Fruit fly (Drosophila melanogaster): Measurements from ENCODE around the gene noc.

noc gene

dm6 chr2L:14501132-14501954 is 10.7 kb downstream of the noc start:
- no peak for TF ChIP-seq CG9948 (tag; optimal IDR thresholded peaks at IDR 0.05)
- TF ChIP-seq CG32121 (GFP tag; IDR thresholded peaks at IDR 0.05), result no peak
- TF ChIP-seq CG4496 (GFP tag; IDR thresholded peaks at IDR 0.05), result no peak
- no peak for TF ChIP-seq Pif1A (GFP tag; optimal IDR thresholded peaks at IDR 0.05)
- no peak for TF ChIP-seq D1 (tag; optimal IDR thresholded peaks at IDR 0.05)
- no peak for TF ChIP-seq CG34367 (tag; optimal IDR thresholded peaks at IDR 0.05)
- TF ChIP-seq CG14655 (GFP tag; optimal IDR thresholded peaks at IDR 0.05), result no peak
- TF ChIP-seq Pif1B (GFP tag; optimal IDR thresholded peaks at IDR 0.05), result no peak
- no peak for TF ChIP-seq gl (tag; optimal IDR thresholded peaks at IDR 0.05)
- TF ChIP-seq rn (GFP tag; IDR thresholded peaks at IDR 0.05), result no peak
- no peak for TF ChIP-seq CG15710 (tag; optimal IDR thresholded peaks at IDR 0.05)
- no peak for TF ChIP-seq Snoo (tag; optimal IDR thresholded peaks at IDR 0.05)

dm6 chr2L:14502578-14503426 is 12.1 kb downstream of the noc start:
- peak; percentile 87 for TF ChIP-seq CG32121 (GFP tag; IDR thresholded peaks at IDR 0.05)
- peak; percentile 67 for TF ChIP-seq CG8301 (tag; optimal IDR thresholded peaks at IDR 0.05)
- peak; percentile 32; the same call in 1 of the 2 replicates for TF ChIP-seq CG10348 (GFP tag; IDR thresholded peaks at IDR 0.05)
- peak; percentile 72 for TF ChIP-seq CG17806 (tag; optimal IDR thresholded peaks at IDR 0.05)
- TF ChIP-seq EcR (GFP tag; optimal IDR thresholded peaks at IDR 0.05), result no peak
- TF ChIP-seq CG12605 (GFP tag; IDR thresholded peaks at IDR 0.05), result peak; percentile 52
- peak; percentile 1 for TF ChIP-seq CG13204 (GFP tag; optimal IDR thresholded peaks at IDR 0.05)
- TF ChIP-seq CG14655 (GFP tag; optimal IDR thresholded peaks at IDR 0.05), result peak; percentile 61
- no peak for TF ChIP-seq D1 (tag; optimal IDR thresholded peaks at IDR 0.05)
- peak; percentile 85 for TF ChIP-seq Ets98B (GFP tag; IDR thresholded peaks at IDR 0.05)
- TF ChIP-seq CG15710 (tag; optimal IDR thresholded peaks at IDR 0.05), result peak; percentile 62
- TF ChIP-seq CG9948 (tag; optimal IDR thresholded peaks at IDR 0.05), result peak; percentile 61
- peak; percentile 11 for TF ChIP-seq gl (tag; optimal IDR thresholded peaks at IDR 0.05)
- peak; percentile 80 for TF ChIP-seq Snoo (tag; optimal IDR thresholded peaks at IDR 0.05)
- TF ChIP-seq CG8159 (tag; optimal IDR thresholded peaks at IDR 0.05), result peak; percentile 69
- TF ChIP-seq Pif1B (GFP tag; optimal IDR thresholded peaks at IDR 0.05), result peak; percentile 81
- TF ChIP-seq fd96Ca (GFP tag; IDR thresholded peaks at IDR 0.05), result peak; percentile 85
- peak; percentile 86 for TF ChIP-seq Pif1A (GFP tag; optimal IDR thresholded peaks at IDR 0.05)
- TF ChIP-seq rn (GFP tag; IDR thresholded peaks at IDR 0.05), result peak; percentile 73
- TF ChIP-seq CG4496 (GFP tag; IDR thresholded peaks at IDR 0.05), result peak; percentile 91
- TF ChIP-seq CG34367 (tag; optimal IDR thresholded peaks at IDR 0.05), result peak; percentile 60

- TF ChIP-seq CG32121 (GFP tag; IDR thresholded peaks at IDR 0.05) (no peak), CG17806 (tag; optimal IDR thresholded peaks at IDR 0.05) (no peak), Snoo (tag; optimal IDR thresholded peaks at IDR 0.05) (no peak), CG8301 (tag; optimal IDR thresholded peaks at IDR 0.05) (no peak), CG14655 (GFP tag; optimal IDR thresholded peaks at IDR 0.05) (no peak), Pif1B (GFP tag; optimal IDR thresholded peaks at IDR 0.05) (no peak), rn (GFP tag; IDR thresholded peaks at IDR 0.05) (no peak), gl (tag; optimal IDR thresholded peaks at IDR 0.05) (no peak)
These were observed 12.9 kb downstream of the noc start for dm6 chr2L:14503584-14503983.

- TF ChIP-seq CG13204 (GFP tag; optimal IDR thresholded peaks at IDR 0.05), result peak; percentile 34
- peak; percentile 55; the same call in 2 of the 3 replicates for TF ChIP-seq fd96Ca (GFP tag; IDR thresholded peaks at IDR 0.05)
- peak; percentile 41 for TF ChIP-seq CG34367 (tag; optimal IDR thresholded peaks at IDR 0.05)
- TF ChIP-seq CG14655 (GFP tag; optimal IDR thresholded peaks at IDR 0.05), result peak; percentile 56
- TF ChIP-seq CG17806 (tag; optimal IDR thresholded peaks at IDR 0.05), result peak; percentile 31
- TF ChIP-seq D1 (tag; optimal IDR thresholded peaks at IDR 0.05), result no peak
- peak; percentile 47 for TF ChIP-seq Pif1B (GFP tag; optimal IDR thresholded peaks at IDR 0.05)
- TF ChIP-seq gl (tag; optimal IDR thresholded peaks at IDR 0.05), result peak; percentile 48
- peak; percentile 31 for TF ChIP-seq CG15710 (tag; optimal IDR thresholded peaks at IDR 0.05)
- TF ChIP-seq CG9948 (tag; optimal IDR thresholded peaks at IDR 0.05), result peak; percentile 20
- TF ChIP-seq CG32121 (GFP tag; IDR thresholded peaks at IDR 0.05), result peak; percentile 45; the same call in 1 of the 2 replicates
- TF ChIP-seq Snoo (tag; optimal IDR thresholded peaks at IDR 0.05), result peak; percentile 8
- TF ChIP-seq rn (GFP tag; IDR thresholded peaks at IDR 0.05), result no peak
- peak; percentile 28 for TF ChIP-seq EcR (GFP tag; optimal IDR thresholded peaks at IDR 0.05)
- peak; percentile 75; the same call in 2 of the 3 replicates for TF ChIP-seq CG4496 (GFP tag; IDR thresholded peaks at IDR 0.05)
- TF ChIP-seq CG8301 (tag; optimal IDR thresholded peaks at IDR 0.05), result peak; percentile 14
- peak; percentile 16 for TF ChIP-seq CG8159 (tag; optimal IDR thresholded peaks at IDR 0.05)
- no peak for TF ChIP-seq CG10348 (GFP tag; IDR thresholded peaks at IDR 0.05)
- TF ChIP-seq Pif1A (GFP tag; optimal IDR thresholded peaks at IDR 0.05), result peak; percentile 79
- TF ChIP-seq Ets98B (GFP tag; IDR thresholded peaks at IDR 0.05), result peak; percentile 36
- TF ChIP-seq CG12605 (GFP tag; IDR thresholded peaks at IDR 0.05), result no peak
These were observed 14.6 kb downstream of the noc start for dm6 chr2L:14505004-14505835.

Data from whole organism, pupa.